Worm (Caenorhabditis elegans): ENCODE data around the gene scc-3.

The scc-3 gene

DNA sequence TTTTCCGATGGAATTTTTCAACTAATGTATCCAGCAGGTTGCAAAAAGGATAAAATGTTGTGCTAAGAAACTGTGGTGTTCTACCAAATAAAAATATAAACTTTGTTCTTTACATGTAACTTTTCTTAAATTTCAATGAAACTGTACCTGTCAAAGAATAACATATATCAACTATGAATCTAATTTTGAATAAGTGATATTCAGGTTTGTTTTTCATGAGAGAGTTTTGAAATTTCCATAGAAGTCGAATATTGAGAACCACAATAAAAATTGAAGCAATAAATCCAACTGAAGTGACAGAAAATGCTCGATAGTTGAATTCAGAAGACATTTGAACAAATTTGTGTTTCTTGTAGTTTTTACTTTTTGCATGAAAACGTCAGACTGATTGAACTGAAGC is 26.4 kb downstream of the scc-3 start, which contains the start of gene srbc-43:
srbc-43 (minus strand) TSS at position 331 of the 400 bp plus-strand sequence.
- TF ChIP-seq unc-62 (GFP tag; optimal IDR thresholded peaks at IDR 0.05), result no peak

DNA sequence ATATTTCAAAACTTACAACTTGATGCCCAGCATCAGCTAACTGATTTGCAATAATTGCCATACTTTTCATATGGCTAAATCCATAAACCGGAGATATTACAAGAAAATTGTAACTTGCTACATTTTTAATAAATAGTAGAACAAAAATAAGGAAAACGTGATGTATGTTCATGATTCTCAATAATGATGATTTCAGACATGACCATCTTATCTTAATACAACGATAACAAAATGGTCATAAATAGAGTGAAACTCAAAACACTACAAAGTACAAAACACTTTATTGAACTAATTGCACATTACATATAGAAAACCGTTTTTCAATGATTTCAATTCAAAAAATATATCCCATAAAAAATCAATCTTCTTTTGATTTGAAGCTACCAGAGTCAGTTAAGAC is 29.0 kb downstream of the scc-3 start, which contains the start of gene ugt-5:
ugt-5 (minus strand) TSS at position 214 of the 400 bp plus-strand sequence.
- TF ChIP-seq unc-62 (GFP tag; optimal IDR thresholded peaks at IDR 0.05), result no peak

DNA sequence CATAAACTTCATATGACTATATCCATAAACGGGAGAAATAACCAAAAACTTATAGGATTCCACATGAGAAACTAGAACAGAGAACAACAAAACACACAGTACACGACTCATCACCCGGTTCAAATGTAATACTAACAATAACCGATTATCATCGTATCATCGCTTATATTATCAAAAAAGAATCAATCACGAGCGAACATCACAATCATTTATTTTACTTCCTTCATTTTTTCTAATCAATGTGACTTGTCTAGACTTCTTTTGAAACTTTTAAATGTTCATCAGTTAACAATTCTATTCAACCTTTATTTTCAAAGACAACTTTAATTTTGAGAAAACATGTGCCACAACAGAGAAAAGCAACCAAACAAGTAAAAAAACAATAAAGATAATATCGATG is 31.5 kb downstream of the scc-3 start, which contains the start of gene ugt-4:
ugt-4 (minus strand) TSS at position 141 of the 400 bp plus-strand sequence.
- no peak for TF ChIP-seq unc-62 (GFP tag; optimal IDR thresholded peaks at IDR 0.05)

DNA sequence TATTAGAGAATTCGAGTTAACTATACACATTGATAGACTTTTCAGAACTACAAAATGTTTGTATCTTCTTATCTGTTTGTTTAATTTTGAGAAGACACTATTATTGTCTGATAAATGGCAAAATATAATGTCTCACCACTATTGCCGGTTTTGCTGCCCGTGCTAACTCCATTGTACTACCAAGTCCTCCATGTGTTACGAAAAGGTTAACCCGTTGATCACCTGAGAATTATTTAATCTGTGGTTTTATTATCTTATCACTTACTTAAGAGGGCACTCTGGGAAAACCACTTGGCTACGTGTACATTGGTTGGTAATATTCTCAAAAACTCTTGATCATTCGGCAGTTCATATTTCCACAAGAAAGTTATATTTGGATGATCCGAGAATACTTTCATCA is 32.2 kb downstream of the scc-3 start:
- TF ChIP-seq unc-62 (GFP tag; optimal IDR thresholded peaks at IDR 0.05), result no peak

DNA sequence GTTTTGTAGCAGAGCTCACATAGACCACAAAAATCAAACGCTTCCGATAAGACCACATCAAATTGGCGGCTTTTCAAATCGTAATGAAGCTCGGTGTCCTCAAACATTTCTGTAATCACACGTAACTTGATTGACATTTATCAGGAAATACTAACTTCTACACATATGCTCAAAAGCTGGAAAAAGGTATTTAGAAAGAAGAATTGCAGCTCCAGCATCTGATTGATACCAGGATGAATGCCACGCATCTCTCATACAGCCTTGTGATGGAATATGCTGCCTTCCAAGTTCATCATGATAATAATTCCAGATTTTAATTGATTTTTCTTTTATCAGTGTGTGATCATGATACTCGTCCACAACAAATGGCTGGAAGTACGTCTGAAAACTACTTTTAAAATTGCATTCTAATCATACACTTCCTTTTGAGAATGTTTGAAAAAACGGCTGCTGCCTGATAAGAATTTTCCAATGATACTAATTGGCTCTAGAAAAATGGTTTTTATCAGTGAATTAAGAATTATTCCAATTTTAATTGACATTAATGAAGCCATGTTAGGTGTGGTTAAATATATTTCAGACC is 33.3 kb downstream of the scc-3 start:
- no peak for TF ChIP-seq unc-62 (GFP tag; optimal IDR thresholded peaks at IDR 0.05)

DNA sequence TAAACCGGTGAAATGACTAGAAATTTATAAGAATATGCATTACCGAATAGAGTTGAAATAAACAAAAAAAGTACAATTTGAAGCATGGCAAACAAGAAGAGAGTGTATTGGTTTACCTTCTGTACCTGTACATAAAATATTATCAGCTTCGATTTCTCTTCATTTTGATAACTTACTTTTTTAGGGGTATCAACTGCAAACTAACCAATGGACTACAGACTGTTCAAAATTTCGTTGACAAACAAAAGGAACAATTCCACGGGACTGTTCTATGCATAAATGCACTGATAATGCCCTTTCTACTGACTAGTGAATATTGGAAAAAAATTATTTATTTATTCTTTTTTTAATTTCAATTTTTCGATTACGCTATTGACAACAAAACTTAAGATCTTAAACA is 34.2 kb downstream of the scc-3 start, which contains the start of gene ugt-6:
ugt-6 (minus strand) TSS at position 233 of the 400 bp plus-strand sequence.
- no peak for TF ChIP-seq unc-62 (GFP tag; optimal IDR thresholded peaks at IDR 0.05)

DNA sequence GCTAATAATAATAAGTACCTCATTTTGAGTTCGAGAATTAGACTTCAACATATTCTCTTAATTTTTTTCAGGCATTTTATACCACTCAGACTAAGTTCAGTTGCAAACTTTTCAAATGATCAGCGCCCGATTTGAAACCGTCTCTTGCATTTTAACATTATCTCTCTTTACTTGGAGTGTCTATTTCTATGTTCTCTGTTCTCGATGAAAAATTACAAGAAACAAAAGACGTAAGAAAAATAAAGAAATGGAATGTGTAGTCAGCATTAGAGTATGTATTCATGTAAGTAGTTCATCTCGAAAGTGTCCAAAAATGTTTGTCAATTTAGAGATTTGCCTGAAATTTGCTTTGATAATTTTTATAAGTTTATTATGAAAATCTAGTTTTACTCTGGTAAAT is 36.4 kb downstream of the scc-3 start, which contains the start of gene ugt-3:
ugt-3 (minus strand) TSS at position 101 of the 400 bp plus-strand sequence.
- no peak for TF ChIP-seq unc-62 (GFP tag; optimal IDR thresholded peaks at IDR 0.05)

DNA sequence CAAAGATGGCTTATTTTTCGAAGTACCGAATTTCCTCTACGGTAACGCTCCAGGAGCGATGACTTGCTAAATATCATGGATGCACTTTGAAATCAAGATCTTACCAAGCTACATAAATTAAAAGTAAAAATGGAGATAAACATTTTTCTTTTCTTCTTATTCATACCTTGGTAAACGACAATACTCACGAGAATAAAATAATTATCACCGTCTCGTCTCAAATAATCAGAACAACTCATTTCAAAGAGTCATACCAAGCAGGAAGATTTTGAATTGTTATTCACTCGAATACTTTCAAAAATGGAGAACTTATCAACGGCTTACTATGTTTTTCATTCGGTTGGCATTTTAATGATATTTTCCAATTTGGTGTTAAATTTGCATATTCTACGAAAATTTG is 39.5 kb downstream of the scc-3 start, which contains the start of gene srbc-45:
srbc-45 (plus strand) TSS at position 301 of the 400 bp plus-strand sequence.
- no peak for TF ChIP-seq unc-62 (GFP tag; optimal IDR thresholded peaks at IDR 0.05)

DNA sequence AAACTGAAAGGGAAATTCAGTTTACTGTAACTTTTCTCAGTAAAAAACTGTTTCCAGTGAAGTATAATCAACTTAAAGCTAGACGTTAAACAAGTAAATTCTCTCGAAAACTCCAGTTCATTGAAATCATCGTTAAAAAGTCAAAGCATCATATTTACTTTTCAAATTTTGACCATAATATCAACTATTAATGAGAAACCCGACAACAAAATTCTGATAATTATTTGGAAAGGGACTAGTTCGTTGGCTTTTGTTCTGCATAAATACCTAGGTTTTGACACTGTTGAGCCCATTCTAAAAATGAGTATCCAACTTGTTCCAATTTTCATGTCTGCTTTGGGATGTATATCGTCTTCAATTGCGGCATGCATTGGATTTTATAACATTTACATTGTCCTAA is 42.4 kb downstream of the scc-3 start, which contains the start of gene ZC443.7:
ZC443.7 (plus strand) TSS at position 301 of the 400 bp plus-strand sequence.
- no peak for TF ChIP-seq unc-62 (GFP tag; optimal IDR thresholded peaks at IDR 0.05)

DNA sequence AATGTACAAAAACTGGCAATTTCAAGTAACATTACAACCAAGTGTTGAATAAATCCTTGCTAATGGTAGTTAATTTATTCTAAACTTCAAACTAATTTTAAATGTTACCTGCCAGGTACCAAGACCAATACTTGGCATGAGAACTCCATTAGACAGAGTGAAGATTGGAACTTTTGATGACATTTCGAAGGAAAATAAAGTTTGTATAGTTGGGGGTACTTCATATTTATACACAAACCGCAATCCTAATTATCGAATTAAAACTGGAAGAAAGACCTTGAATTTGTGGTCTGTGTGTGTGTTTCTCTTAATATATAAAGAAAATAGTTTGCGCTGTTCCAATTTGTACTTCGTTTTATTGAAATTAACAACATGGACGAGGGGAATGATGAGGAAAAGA is 46.1 kb downstream of the scc-3 start, which contains the start of gene ZC443.1:
ZC443.1 (minus strand) TSS at position 205 of the 400 bp plus-strand sequence.
- no peak for TF ChIP-seq unc-62 (GFP tag; optimal IDR thresholded peaks at IDR 0.05)

DNA sequence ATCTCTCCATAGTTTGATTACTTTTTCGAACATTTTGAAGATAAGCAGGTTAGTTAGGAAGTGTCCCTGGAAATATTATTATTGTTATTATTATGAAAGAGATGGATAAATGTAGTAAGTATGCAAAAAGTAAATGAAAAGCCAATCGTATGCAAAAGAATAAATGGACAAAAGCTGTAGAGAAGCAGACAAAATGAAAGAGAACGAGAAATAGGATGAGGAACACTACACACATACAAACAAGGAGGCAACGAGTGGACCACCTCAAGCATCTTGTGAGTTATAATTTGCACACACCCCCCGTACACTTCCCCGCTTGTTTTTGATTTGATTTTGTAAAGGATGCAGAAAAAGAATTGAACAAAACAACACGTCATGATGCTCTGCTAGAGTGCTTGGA is 47.4 kb downstream of the scc-3 start, which contains the start of gene ZC443.2:
ZC443.2 (minus strand) TSS at position 67 of the 400 bp plus-strand sequence.
- no peak for TF ChIP-seq unc-62 (GFP tag; optimal IDR thresholded peaks at IDR 0.05)

DNA sequence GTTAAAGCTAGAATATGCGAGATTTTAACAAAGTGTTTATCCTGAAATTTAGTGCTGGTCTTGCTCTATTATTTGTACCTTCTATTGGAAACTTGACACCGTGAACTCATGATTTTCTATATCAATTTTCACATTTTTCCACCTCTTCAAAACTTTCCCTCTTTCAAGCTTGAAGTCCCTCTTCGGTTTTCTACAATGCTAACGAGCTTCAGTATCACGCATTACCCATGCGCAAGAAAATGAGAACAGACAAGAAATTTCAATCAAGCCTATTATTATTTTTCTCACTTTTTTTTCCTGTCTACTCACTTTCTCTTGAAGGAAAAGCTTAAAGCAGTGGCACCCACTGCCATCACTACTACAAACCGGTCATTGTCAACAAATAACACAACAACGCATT is 48.1 kb downstream of the scc-3 start:
- TF ChIP-seq unc-62 (GFP tag; optimal IDR thresholded peaks at IDR 0.05), result no peak

DNA sequence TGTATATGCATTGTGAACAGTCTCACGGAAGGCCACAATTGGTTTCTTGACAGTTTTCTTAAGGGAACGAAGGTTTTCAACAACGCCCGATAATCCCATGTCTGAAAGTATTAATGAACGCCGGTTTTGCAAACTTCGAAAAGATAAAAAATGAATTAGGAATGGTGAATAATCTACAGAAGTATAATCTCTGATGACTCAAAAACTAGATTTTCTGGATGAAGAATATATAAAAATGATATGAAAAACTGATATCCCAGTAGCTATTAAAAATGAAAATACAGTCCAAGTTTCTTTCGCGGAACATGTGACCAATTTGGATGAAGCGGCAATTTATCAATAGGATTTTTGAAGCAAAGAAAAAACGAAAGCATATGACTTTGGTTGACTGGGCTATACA is 50.3 kb downstream of the scc-3 start, which contains the start of gene ZC443.3:
ZC443.3 (minus strand) TSS at position 101 of the 400 bp plus-strand sequence.
- no peak for TF ChIP-seq unc-62 (GFP tag; optimal IDR thresholded peaks at IDR 0.05)

DNA sequence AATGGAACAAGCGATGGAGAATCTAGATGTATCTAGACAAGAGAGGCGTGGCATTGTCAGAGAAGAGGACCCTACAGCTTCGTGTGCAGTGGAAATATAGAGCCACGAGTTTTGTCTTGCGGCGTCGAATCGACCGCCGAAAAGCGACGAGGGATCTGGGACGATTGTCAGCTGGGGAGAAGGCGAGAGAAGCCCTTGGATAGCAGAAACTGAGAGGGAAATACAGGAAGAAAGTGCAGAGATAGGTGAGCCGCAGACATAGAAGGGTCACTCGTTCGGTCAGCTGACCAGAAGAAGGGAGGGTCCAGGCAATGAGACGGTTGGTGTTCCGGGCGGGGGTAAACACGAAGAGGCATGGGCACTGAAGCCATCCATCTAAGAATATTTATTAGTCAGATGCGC is 50.7 kb downstream of the scc-3 start:
- no peak for TF ChIP-seq unc-62 (GFP tag; optimal IDR thresholded peaks at IDR 0.05)

DNA sequence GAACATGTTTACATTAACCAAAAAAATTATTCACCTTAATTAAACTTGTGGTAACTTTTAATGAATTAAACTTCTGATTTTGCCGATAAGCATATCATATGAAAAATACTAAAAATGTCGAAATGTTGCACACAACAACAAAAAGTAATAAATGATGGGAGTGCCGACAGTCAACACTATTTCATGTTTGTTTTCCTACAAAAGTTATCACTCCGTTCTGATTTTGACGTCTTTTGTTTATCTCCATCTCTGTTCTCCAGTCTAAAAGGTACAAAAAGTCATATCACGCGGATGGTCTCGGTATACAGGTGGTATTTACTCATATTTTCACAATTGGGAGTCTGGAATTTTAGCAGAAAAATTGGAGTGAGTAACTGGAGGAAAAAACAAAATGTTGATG is 51.6 kb downstream of the scc-3 start:
- no peak for TF ChIP-seq unc-62 (GFP tag; optimal IDR thresholded peaks at IDR 0.05)

DNA sequence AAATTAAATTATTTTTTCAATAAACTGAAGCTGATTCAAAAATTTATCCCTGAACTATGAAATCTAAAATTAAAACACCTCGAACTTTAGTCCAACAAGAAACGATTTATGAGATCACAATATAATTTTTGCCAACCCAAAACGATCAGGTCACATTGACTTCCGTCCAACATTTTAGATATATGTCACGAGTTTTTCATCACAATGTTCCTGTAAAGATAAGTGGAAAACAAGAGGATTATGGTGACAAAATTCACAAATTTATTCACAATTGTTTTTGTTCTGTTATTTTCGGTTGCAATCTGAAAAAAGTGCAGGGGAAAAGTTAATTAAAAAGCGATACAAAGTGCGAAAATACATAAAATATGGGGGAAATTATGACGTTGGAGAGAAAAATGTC is 52.9 kb downstream of the scc-3 start:
- no peak for TF ChIP-seq unc-62 (GFP tag; optimal IDR thresholded peaks at IDR 0.05)
